Worm (Caenorhabditis elegans): Measurements from ENCODE around the gene T09F3.7.

- TF ChIP-seq dao-5 (tag; optimal IDR thresholded peaks at IDR 0.05) = no peak
- TF ChIP-seq him-1 (tag; optimal IDR thresholded peaks at IDR 0.05) = no peak
Measured at ce11 chrII:10350487-10350886, 40.5 kb upstream of the T09F3.7 start, which contains the start of gene C07E3.9.
